Worm (Caenorhabditis elegans) whole organism, L4 larva: ENCODE results near the gene prx-14.
A peak's percentile ranks its signal among the peaks of the same experiment; 100 is the strongest.

ENCODE experiments used
- F26F4.8 ChIP-seq: fragments of 200-800 bp; sonication (Bioruptor generic); conservative IDR thresholded peaks from 2 replicates; pipeline ENCODE4 v1.3.6; 2022; ENCODE audit warnings: missing genetic modification characterization, missing compliant biosample characterization
- F37D6.2 ChIP-seq: sonication (generic microtip); optimal IDR thresholded peaks from 2 replicates; lab custom pipeline; 2016; ENCODE audit warnings: mild to moderate bottlenecking, missing genetic modification characterization, missing compliant biosample characterization
- F49E8.2 ChIP-seq: sonication (generic microtip); optimal IDR thresholded peaks from 2 replicates; lab custom pipeline; 2016; ENCODE audit warnings: missing compliant biosample characterization, mild to moderate bottlenecking, missing genetic modification characterization, borderline replicate concordance
- Y48G9A.11 ChIP-seq: fragments of 200-800 bp; sonication (Bioruptor generic); IDR thresholded peaks from 2 replicates; pipeline ENCODE4 v1.3.6; 2022; ENCODE audit warnings: missing genetic modification reagents, missing genetic modification characterization, missing compliant biosample characterization
- Y75B8A.6 ChIP-seq: fragments of 200-800 bp; sonication (Bioruptor generic); IDR thresholded peaks from 2 replicates; pipeline ENCODE4 v1.3.6; 2022; ENCODE audit warnings: missing genetic modification reagents, missing genetic modification characterization, missing compliant biosample characterization
- aha-1 ChIP-seq: fragments of 150-350 bp; peaks from one replicate; lab custom pipeline; 2014; ENCODE audit warnings: missing biosample characterization, missing genetic modification characterization
- ama-1 ChIP-seq: fragments of 150-350 bp; optimal IDR thresholded peaks from 2 replicates; lab custom pipeline; 2014; ENCODE audit warnings: inconsistent platforms, mixed read lengths
- arid-1 ChIP-seq: fragments of 200-800 bp; sonication (Bioruptor generic); conservative IDR thresholded peaks from 2 replicates; pipeline ENCODE4 v1.3.6; 2022; ENCODE audit warnings: missing genetic modification reagents, missing genetic modification characterization, missing compliant biosample characterization
- attf-4 ChIP-seq: sonication (generic microtip); optimal IDR thresholded peaks from 3 replicates; lab custom pipeline; 2017; ENCODE audit warnings: missing biosample characterization, missing genetic modification characterization
- ceh-28 ChIP-seq: fragments of 150-350 bp; optimal IDR thresholded peaks from 2 replicates; lab custom pipeline; 2014; ENCODE audit warnings: missing biosample characterization, missing genetic modification reagents, missing genetic modification characterization
- ceh-32 ChIP-seq: sonication (generic microtip); optimal IDR thresholded peaks from 2 replicates; lab custom pipeline; 2016; ENCODE audit warnings: mild to moderate bottlenecking, missing genetic modification characterization, missing compliant biosample characterization; ENCODE audit not compliant: poor library complexity
- ceh-44 ChIP-seq: fragments of 200-800 bp; sonication (Bioruptor generic); IDR thresholded peaks from 2 replicates; pipeline ENCODE4 v1.3.6; 2022; ENCODE audit warnings: missing genetic modification reagents, missing genetic modification characterization, missing compliant biosample characterization
- ces-1 ChIP-seq: fragments of 150-350 bp; sonication (generic microtip); optimal IDR thresholded peaks from 4 replicates; lab custom pipeline; 2014; ENCODE audit warnings: missing biosample characterization, missing genetic modification reagents, missing genetic modification characterization
- daf-19 ChIP-seq: fragments of 200-800 bp; sonication (Bioruptor generic); conservative IDR thresholded peaks from 2 replicates; pipeline ENCODE4 v1.3.6; 2022; ENCODE audit warnings: missing genetic modification characterization, missing compliant biosample characterization
- egl-27 ChIP-seq: sonication (generic microtip); optimal IDR thresholded peaks from 3 replicates; lab custom pipeline; 2017; ENCODE audit warnings: missing biosample characterization, missing genetic modification reagents, missing genetic modification characterization
- fkh-10 ChIP-seq: fragments of 150-350 bp; optimal IDR thresholded peaks from 2 replicates; lab custom pipeline; 2014; ENCODE audit warnings: missing biosample characterization, missing genetic modification reagents, missing genetic modification characterization
- hmg-1.1 ChIP-seq: fragments of 200-800 bp; sonication (Bioruptor generic); IDR thresholded peaks from 2 replicates; pipeline ENCODE4 v1.3.6; 2022; ENCODE audit warnings: missing genetic modification reagents, missing genetic modification characterization, missing compliant biosample characterization
- lin-1 ChIP-seq: fragments of 200-800 bp; sonication (Bioruptor generic); IDR thresholded peaks from 2 replicates; pipeline ENCODE4 v1.3.6; 2022; ENCODE audit warnings: missing genetic modification reagents, missing genetic modification characterization, missing compliant biosample characterization
- lin-29 ChIP-seq: fragments of 200-800 bp; sonication (Bioruptor generic); IDR thresholded peaks from 2 replicates; pipeline ENCODE4 v1.3.6; 2022; ENCODE audit warnings: missing genetic modification reagents, missing genetic modification characterization, missing compliant biosample characterization
- lin-38 ChIP-seq: fragments of 200-800 bp; sonication (Bioruptor generic); IDR thresholded peaks from 2 replicates; pipeline ENCODE4 v1.3.6; 2022; ENCODE audit warnings: missing genetic modification reagents, missing genetic modification characterization, missing compliant biosample characterization
- lin-39 ChIP-seq: fragments of 150-350 bp; optimal IDR thresholded peaks from 2 replicates; lab custom pipeline; 2014; ENCODE audit warnings: missing biosample characterization, missing genetic modification reagents, missing genetic modification characterization
- madf-9 ChIP-seq: fragments of 200-800 bp; sonication (Bioruptor generic); conservative IDR thresholded peaks from 2 replicates; pipeline ENCODE4 v1.3.6; 2022; ENCODE audit warnings: missing genetic modification reagents, missing genetic modification characterization, missing compliant biosample characterization
- mxl-2 ChIP-seq: fragments of 200-800 bp; sonication (Bioruptor generic); conservative IDR thresholded peaks from 2 replicates; pipeline ENCODE4 v1.3.6; 2022; ENCODE audit warnings: missing genetic modification reagents, missing genetic modification characterization, missing compliant biosample characterization
- nhr-25 ChIP-seq: sonication (generic microtip); optimal IDR thresholded peaks from 2 replicates; lab custom pipeline; 2017; ENCODE audit warnings: missing genetic modification characterization, mild to moderate bottlenecking, missing compliant biosample characterization, antibody characterized with exemption, moderate library complexity, borderline replicate concordance; ENCODE audit not compliant: insufficient read depth
- nhr-6 ChIP-seq: fragments of 150-350 bp; optimal IDR thresholded peaks from 2 replicates; lab custom pipeline; 2014; ENCODE audit warnings: missing biosample characterization, missing genetic modification characterization
- nhr-77 ChIP-seq: fragments of 150-350 bp; optimal IDR thresholded peaks from 2 replicates; lab custom pipeline; 2014; ENCODE audit warnings: missing biosample characterization, missing genetic modification characterization
- pha-4 ChIP-seq, 2 experiments: fragments of 150-350 bp in 1 of 2; fragments of 200-800 bp in 1 of 2; sonication (Bioruptor generic) in 1 of 2; IDR thresholded peaks in 1 of 2; optimal IDR thresholded peaks in 1 of 2; 2 replicates each; pipeline versions ENCODE4 v1.3.6 to Lab custom; 2014 to 2022; ENCODE audit warnings: missing genetic modification characterization in 2 of 2, missing genetic modification reagents in 2 of 2, missing biosample characterization in 1 of 2, missing compliant biosample characterization in 1 of 2
- php-3 ChIP-seq: fragments of 200-800 bp; sonication (Bioruptor generic); IDR thresholded peaks from 2 replicates; pipeline ENCODE4 v1.3.6; 2022; ENCODE audit warnings: missing genetic modification reagents, missing genetic modification characterization, missing compliant biosample characterization
- set-16 ChIP-seq: fragments of 200-800 bp; sonication (Bioruptor generic); IDR thresholded peaks from 2 replicates; pipeline ENCODE4 v1.3.6; 2022; ENCODE audit warnings: missing genetic modification reagents, missing genetic modification characterization, missing compliant biosample characterization
- snpc-1.2 ChIP-seq: fragments of 200-800 bp; sonication (Bioruptor generic); IDR thresholded peaks from 2 replicates; pipeline ENCODE4 v1.3.6; 2022; ENCODE audit warnings: missing genetic modification reagents, missing genetic modification characterization, missing compliant biosample characterization
- unc-130 ChIP-seq: sonication (generic microtip); optimal IDR thresholded peaks from 2 replicates; lab custom pipeline; 2016; ENCODE audit warnings: missing genetic modification reagents, missing genetic modification characterization, missing compliant biosample characterization
- unc-39 ChIP-seq: sonication (generic microtip); optimal IDR thresholded peaks from 2 replicates; lab custom pipeline; 2017; ENCODE audit warnings: missing biosample characterization, missing genetic modification characterization
- unc-62 ChIP-seq, 3 experiments: fragments of 150-350 bp in 1 of 3; sonication (generic microtip); optimal IDR thresholded peaks in 2 of 3; peaks in 1 of 3; 1 replicate in 1 of 3; 2 replicates in 2 of 3; lab custom pipeline; 2014 to 2017; ENCODE audit warnings: missing biosample characterization in 3 of 3, missing genetic modification characterization in 3 of 3, missing genetic modification reagents in 3 of 3, missing genotype in 1 of 3
- zag-1 ChIP-seq: fragments of 150-350 bp; optimal IDR thresholded peaks from 2 replicates; lab custom pipeline; 2014; ENCODE audit warnings: missing biosample characterization, missing genetic modification characterization
- zfp-2 ChIP-seq: sonication (generic microtip); optimal IDR thresholded peaks from 2 replicates; lab custom pipeline; 2016; ENCODE audit warnings: mild to moderate bottlenecking, missing genetic modification characterization, missing compliant biosample characterization
- zfp-3 ChIP-seq: fragments of 200-800 bp; sonication (Bioruptor generic); conservative IDR thresholded peaks from 2 replicates; pipeline ENCODE4 v1.3.6; 2022; ENCODE audit warnings: missing genetic modification reagents, missing genetic modification characterization, missing compliant biosample characterization
- zip-2 ChIP-seq: fragments of 150-350 bp; optimal IDR thresholded peaks from 2 replicates; lab custom pipeline; 2014; ENCODE audit warnings: missing biosample characterization, missing genetic modification characterization
- ztf-11 ChIP-seq: fragments of 150-350 bp; optimal IDR thresholded peaks from 2 replicates; lab custom pipeline; 2014; ENCODE audit warnings: missing biosample characterization, missing genetic modification characterization

The prx-14 gene

ce11 chrIV:11143228-11143444 is 39.8 kb upstream of the prx-14 start, which contains the start of gene F01G4.4 (continued):
- no peak for TF ChIP-seq php-3 (GFP tag; lab: Robert Waterston, UW)
- no peak for TF ChIP-seq ces-1 (GFP tag; lab: Kevin White, UChicago)
- TF ChIP-seq, all 104 proteins: peak for 0

- TF ChIP-seq pha-4 (GFP tag; IDR thresholded peaks at IDR 0.05; lab: Robert Waterston, UW): peak; percentile 64; the same call in 1 of the 2 replicates
- no peak for TF ChIP-seq pha-4 (tag; optimal IDR thresholded peaks at IDR 0.05; lab: Kevin White, UChicago)
- TF ChIP-seq attf-4 (tag; lab: Kevin White, UChicago): no peak
- no peak for TF ChIP-seq ceh-44 (GFP tag; lab: Robert Waterston, UW)
- TF ChIP-seq zfp-3 (GFP tag; lab: Robert Waterston, UW): 0 out of 2 replicates have a peak, but pooled peaks have one; percentile 30
- TF ChIP-seq daf-19: no peak
- no peak for TF ChIP-seq zag-1 (tag; lab: Kevin White, UChicago)
- TF ChIP-seq nhr-6: no peak
- TF ChIP-seq ztf-11 (tag; lab: Kevin White, UChicago): no peak
- 0 out of 2 replicates have a peak, but pooled peaks have one; percentile 15 for TF ChIP-seq snpc-1.2 (GFP tag; lab: Robert Waterston, UW)
- no peak for TF ChIP-seq set-16
- TF ChIP-seq php-3 (GFP tag; lab: Robert Waterston, UW): no peak
- no peak for TF ChIP-seq lin-39 (tag; lab: Kevin White, UChicago)
- TF ChIP-seq zip-2: no peak
- no peak for TF ChIP-seq madf-9 (GFP tag; lab: Robert Waterston, UW)
- TF ChIP-seq unc-130 (GFP tag; lab: Kevin White, UChicago): no peak
- peak; percentile 89 for TF ChIP-seq F49E8.2 (tag; lab: Kevin White, UChicago)
- TF ChIP-seq lin-29: no peak
- TF ChIP-seq ceh-32: no peak
- no peak; the same call in 1 of the 2 replicates for TF ChIP-seq lin-1 (GFP tag; lab: Robert Waterston, UW)
- no peak for TF ChIP-seq nhr-25 (tag; lab: Kevin White, UChicago)
- peak; percentile 80 for TF ChIP-seq arid-1
- no peak for TF ChIP-seq zfp-2 (tag; lab: Kevin White, UChicago)
- TF ChIP-seq F37D6.2: no peak
- TF ChIP-seq lin-38 (GFP tag; lab: Robert Waterston, UW): peak; percentile 62
- peak in 1 of 2 experiments; percentile 51 for TF ChIP-seq unc-62 (GFP tag; optimal IDR thresholded peaks at IDR 0.05 in 1 of 2; lab: Kevin White, UChicago)
- no peak for TF ChIP-seq unc-62 (tag; optimal IDR thresholded peaks at IDR 0.05; lab: Kevin White, UChicago)
- TF ChIP-seq Y48G9A.11 (GFP tag; lab: Robert Waterston, UW): 0 out of 2 replicates have a peak, but pooled peaks have one; percentile 6
- no peak for TF ChIP-seq hmg-1.1 (GFP tag; lab: Robert Waterston, UW)
- no peak for TF ChIP-seq egl-27 (tag; lab: Kevin White, UChicago)
- no peak for TF ChIP-seq nhr-77
- TF ChIP-seq unc-39 (tag; lab: Kevin White, UChicago): no peak
- TF ChIP-seq ces-1 (GFP tag; lab: Kevin White, UChicago): no peak
- TF ChIP-seq ceh-28 (tag; lab: Kevin White, UChicago): no peak
Observed at ce11 chrIV:11145929-11146339, 37.0 kb upstream of the prx-14 start.

ce11 chrIV:11146492-11146891 is 36.4 kb upstream of the prx-14 start:
- TF ChIP-seq Y48G9A.11 (GFP tag; lab: Robert Waterston, UW): no peak
- TF ChIP-seq ama-1 (lab: Kevin White, UChicago): no peak
- no peak for TF ChIP-seq Y75B8A.6 (GFP tag; lab: Robert Waterston, UW)
- TF ChIP-seq F26F4.8 (GFP tag; lab: Robert Waterston, UW): no peak
- TF ChIP-seq unc-62 (GFP tag; optimal IDR thresholded peaks at IDR 0.05 in 1 of 2; lab: Kevin White, UChicago): no peak
- TF ChIP-seq unc-62 (tag; optimal IDR thresholded peaks at IDR 0.05; lab: Kevin White, UChicago): no peak
- peak; percentile 98 for TF ChIP-seq aha-1 (tag; lab: Kevin White, UChicago)
- no peak for TF ChIP-seq mxl-2 (GFP tag; lab: Robert Waterston, UW)
- no peak for TF ChIP-seq fkh-10
